Worm (Caenorhabditis elegans): ENCODE data around the gene ulp-1.

ulp-1 gene

ce11 chrIII:5185620-5186019 lies 16.0 kb upstream of the ulp-1 start, which contains the start of gene pup-2:
Gene pup-2, plus strand, starts transcription at chrIII:5185920.
- TF ChIP-seq sptf-1 (tag; optimal IDR thresholded peaks at IDR 0.05): no peak
- TF ChIP-seq aha-1 (tag; optimal IDR thresholded peaks at IDR 0.05): no peak
- TF ChIP-seq sox-4 (tag; optimal IDR thresholded peaks at IDR 0.05): no peak
- peak; percentile 10 for TF ChIP-seq fkh-8 (tag; optimal IDR thresholded peaks at IDR 0.05)
- TF ChIP-seq nhr-85 (tag): no peak
- no peak for TF ChIP-seq lin-35 (GFP tag; optimal IDR thresholded peaks at IDR 0.05)

ce11 chrIII:5183372-5183771 lies 13.8 kb upstream of the ulp-1 start:
- TF ChIP-seq lin-39 (tag; optimal IDR thresholded peaks at IDR 0.05): no peak
- TF ChIP-seq lin-14 (GFP tag; optimal IDR thresholded peaks at IDR 0.05): peak; percentile 22
- peak in 1 of 3 experiments; percentile 14 for TF ChIP-seq dpl-1 (GFP tag; optimal IDR thresholded peaks at IDR 0.05)
- TF ChIP-seq efl-1 (optimal IDR thresholded peaks at IDR 0.05): no peak
- peak in 1 of 2 experiments; percentile 4 for TF ChIP-seq efl-1 (GFP tag; optimal IDR thresholded peaks at IDR 0.05 in 1 of 2)

- no peak for TF ChIP-seq C16A3.4 (tag; optimal IDR thresholded peaks at IDR 0.05)
- no peak for TF ChIP-seq egl-27 (tag; optimal IDR thresholded peaks at IDR 0.05)
- peak in 1 of 2 experiments; percentile 1 for TF ChIP-seq lin-35 (GFP tag; optimal IDR thresholded peaks at IDR 0.05)
- peak; percentile 16 for TF ChIP-seq snu-23 (GFP tag; optimal IDR thresholded peaks at IDR 0.05)
- TF ChIP-seq efl-1 (optimal IDR thresholded peaks at IDR 0.05): peak; percentile 15 to 23
- no peak for TF ChIP-seq efl-1 (GFP tag; optimal IDR thresholded peaks at IDR 0.05 in 1 of 2)
- no peak for TF ChIP-seq nhr-20 (tag; optimal IDR thresholded peaks at IDR 0.05)
- no peak for TF ChIP-seq tbx-2 (tag; optimal IDR thresholded peaks at IDR 0.05)
- peak; percentile 45 for TF ChIP-seq lin-14 (GFP tag; optimal IDR thresholded peaks at IDR 0.05)
- TF ChIP-seq blmp-1 (tag; optimal IDR thresholded peaks at IDR 0.05): peak; percentile 55
Observed at ce11 chrIII:5181641-5182040, 12.0 kb upstream of the ulp-1 start.

ce11 chrIII:5181217-5181616 lies 11.6 kb upstream of the ulp-1 start:
- TF ChIP-seq efl-1 (optimal IDR thresholded peaks at IDR 0.05) (no peak), efl-1 (GFP tag; optimal IDR thresholded peaks at IDR 0.05 in 1 of 2) (peak in 1 of 2 experiments; percentile 52), nhr-237 (tag; optimal IDR thresholded peaks at IDR 0.05) (no peak), irx-1 (tag; optimal IDR thresholded peaks at IDR 0.05) (no peak), lin-15B (tag; optimal IDR thresholded peaks at IDR 0.05) (no peak), nhr-71 (tag; optimal IDR thresholded peaks at IDR 0.05) (no peak), sptf-1 (tag; optimal IDR thresholded peaks at IDR 0.05) (no peak), nhr-12 (tag; optimal IDR thresholded peaks at IDR 0.05) (no peak), lin-13 (GFP tag; optimal IDR thresholded peaks at IDR 0.05) (no peak), lin-35 (GFP tag; optimal IDR thresholded peaks at IDR 0.05) (peak in 1 of 2 experiments; percentile 34), dpl-1 (GFP tag; optimal IDR thresholded peaks at IDR 0.05) (peak in 1 of 3 experiments; percentile 51), nhr-77 (tag; optimal IDR thresholded peaks at IDR 0.05) (no peak), C16A3.4 (tag; optimal IDR thresholded peaks at IDR 0.05) (no peak), mdl-1 (tag; optimal IDR thresholded peaks at IDR 0.05) (no peak)

ce11 chrIII:5180588-5180987 lies 11.0 kb upstream of the ulp-1 start:
- no peak for TF ChIP-seq ceh-63 (GFP tag; optimal IDR thresholded peaks at IDR 0.05)
- TF ChIP-seq unc-86 (tag; optimal IDR thresholded peaks at IDR 0.05): no peak
- TF ChIP-seq Y116A8C.19 (tag; optimal IDR thresholded peaks at IDR 0.05; ENCODE audit: borderline replicate concordance): no peak
- no peak for TF ChIP-seq zag-1 (tag; optimal IDR thresholded peaks at IDR 0.05)
- TF ChIP-seq isw-1 (GFP tag; IDR thresholded peaks at IDR 0.05): no peak
- no peak for TF ChIP-seq hlh-4 (tag; optimal IDR thresholded peaks at IDR 0.05)
- TF ChIP-seq nhr-237 (tag; optimal IDR thresholded peaks at IDR 0.05): no peak
- no peak for TF ChIP-seq sup-37 (GFP tag; optimal IDR thresholded peaks at IDR 0.05)
- no peak for TF ChIP-seq nhr-20 (tag; optimal IDR thresholded peaks at IDR 0.05)
- no peak for TF ChIP-seq fkh-10 (GFP tag; optimal IDR thresholded peaks at IDR 0.05)
- no peak for TF ChIP-seq nhr-28 (tag; optimal IDR thresholded peaks at IDR 0.05)
- no peak for TF ChIP-seq fkh-4 (tag; optimal IDR thresholded peaks at IDR 0.05; ENCODE audit: borderline replicate concordance)
- TF ChIP-seq sptf-1 (tag; optimal IDR thresholded peaks at IDR 0.05): no peak
- peak; percentile 24 for TF ChIP-seq lin-14 (GFP tag; optimal IDR thresholded peaks at IDR 0.05)
- no peak for TF ChIP-seq nhr-76 (tag; optimal IDR thresholded peaks at IDR 0.05)
- no peak for TF ChIP-seq ets-5 (GFP tag; IDR thresholded peaks at IDR 0.05)
- TF ChIP-seq lin-39 (tag; optimal IDR thresholded peaks at IDR 0.05): no peak
- no peak for TF ChIP-seq C04F5.9 (tag; optimal IDR thresholded peaks at IDR 0.05)
- TF ChIP-seq elt-2 (tag; optimal IDR thresholded peaks at IDR 0.05): no peak
- TF ChIP-seq efl-1 (optimal IDR thresholded peaks at IDR 0.05): no peak
- TF ChIP-seq efl-1 (GFP tag; optimal IDR thresholded peaks at IDR 0.05 in 1 of 2): peak in 1 of 2 experiments; percentile 71
- TF ChIP-seq tbx-2 (tag; optimal IDR thresholded peaks at IDR 0.05): no peak
- peak in 1 of 2 experiments; percentile 23 for TF ChIP-seq lsy-2 (tag; optimal IDR thresholded peaks at IDR 0.05)
- TF ChIP-seq zip-4 (GFP tag; optimal IDR thresholded peaks at IDR 0.05): no peak

Data from whole organism, L1 larva.